Worm (Caenorhabditis elegans) whole organism, L4 larva: ENCODE results near the gene JC8.7.

Experiments used
- F26F4.8 ChIP-seq: fragments of 200-800 bp; sonication (Bioruptor generic); conservative IDR thresholded peaks from 2 replicates; pipeline ENCODE4 v1.3.6; 2022; ENCODE audit warnings: missing genetic modification characterization, missing compliant biosample characterization
- T20F7.1 ChIP-seq: fragments of 200-800 bp; sonication (Bioruptor generic); optimal IDR thresholded peaks from 2 replicates; lab custom pipeline; 2018; ENCODE audit warnings: mild to moderate bottlenecking, missing genetic modification characterization, missing compliant biosample characterization
- T26A8.4 ChIP-seq: fragments of 200-800 bp; sonication (Bioruptor generic); IDR thresholded peaks from 2 replicates; pipeline ENCODE4 v1.3.6; 2022; ENCODE audit warnings: missing genetic modification characterization, missing compliant biosample characterization
- Y75B8A.6 ChIP-seq: fragments of 200-800 bp; sonication (Bioruptor generic); IDR thresholded peaks from 2 replicates; pipeline ENCODE4 v1.3.6; 2022; ENCODE audit warnings: missing genetic modification reagents, missing genetic modification characterization, missing compliant biosample characterization
- aly-2 ChIP-seq: sonication (generic microtip); optimal IDR thresholded peaks from 2 replicates; lab custom pipeline; 2018; ENCODE audit warnings: missing biosample characterization, missing genetic modification characterization
- ama-1 ChIP-seq: fragments of 150-350 bp; optimal IDR thresholded peaks from 2 replicates; lab custom pipeline; 2014; ENCODE audit warnings: inconsistent platforms, mixed read lengths
- arid-1 ChIP-seq: fragments of 200-800 bp; sonication (Bioruptor generic); conservative IDR thresholded peaks from 2 replicates; pipeline ENCODE4 v1.3.6; 2022; ENCODE audit warnings: missing genetic modification reagents, missing genetic modification characterization, missing compliant biosample characterization
- attf-4 ChIP-seq: sonication (generic microtip); optimal IDR thresholded peaks from 3 replicates; lab custom pipeline; 2017; ENCODE audit warnings: missing biosample characterization, missing genetic modification characterization
- ceh-20 ChIP-seq: fragments of 200-800 bp; sonication (Bioruptor generic); IDR thresholded peaks from 2 replicates; pipeline ENCODE4 v1.3.6; 2022; ENCODE audit warnings: missing genetic modification reagents, missing genetic modification characterization, missing compliant biosample characterization
- ceh-32 ChIP-seq: sonication (generic microtip); optimal IDR thresholded peaks from 2 replicates; lab custom pipeline; 2016; ENCODE audit warnings: mild to moderate bottlenecking, missing genetic modification characterization, missing compliant biosample characterization; ENCODE audit not compliant: poor library complexity
- ceh-44 ChIP-seq: fragments of 200-800 bp; sonication (Bioruptor generic); IDR thresholded peaks from 2 replicates; pipeline ENCODE4 v1.3.6; 2022; ENCODE audit warnings: missing genetic modification reagents, missing genetic modification characterization, missing compliant biosample characterization
- ceh-82 ChIP-seq: sonication (generic microtip); optimal IDR thresholded peaks from 2 replicates; lab custom pipeline; 2017; ENCODE audit warnings: missing biosample characterization, missing genetic modification characterization
- ces-1 ChIP-seq: fragments of 150-350 bp; sonication (generic microtip); optimal IDR thresholded peaks from 4 replicates; lab custom pipeline; 2014; ENCODE audit warnings: missing biosample characterization, missing genetic modification reagents, missing genetic modification characterization
- ctbp-1 ChIP-seq: fragments of 200-800 bp; sonication (Bioruptor generic); IDR thresholded peaks from 2 replicates; pipeline ENCODE4 v1.3.6; 2022; ENCODE audit warnings: missing genetic modification reagents, missing genetic modification characterization, missing compliant biosample characterization
- daf-19 ChIP-seq: fragments of 200-800 bp; sonication (Bioruptor generic); conservative IDR thresholded peaks from 2 replicates; pipeline ENCODE4 v1.3.6; 2022; ENCODE audit warnings: missing genetic modification characterization, missing compliant biosample characterization
- daf-8 ChIP-seq: fragments of 200-800 bp; sonication (Bioruptor generic); IDR thresholded peaks from 2 replicates; pipeline ENCODE4 v1.3.6; 2022; ENCODE audit warnings: missing genetic modification characterization, missing compliant biosample characterization
- dmd-9 ChIP-seq: fragments of 200-800 bp; sonication (Bioruptor generic); IDR thresholded peaks from 2 replicates; pipeline ENCODE4 v1.3.6; 2022; ENCODE audit warnings: missing genetic modification reagents, missing genetic modification characterization, missing compliant biosample characterization
- egl-43 ChIP-seq: fragments of 200-800 bp; sonication (Bioruptor generic); IDR thresholded peaks from 2 replicates; pipeline ENCODE4 v1.3.6; 2022; ENCODE audit warnings: missing genetic modification reagents, missing genetic modification characterization, missing compliant biosample characterization
- fkh-10 ChIP-seq: fragments of 150-350 bp; optimal IDR thresholded peaks from 2 replicates; lab custom pipeline; 2014; ENCODE audit warnings: missing biosample characterization, missing genetic modification reagents, missing genetic modification characterization
- gei-8 ChIP-seq: fragments of 200-800 bp; sonication (Bioruptor generic); optimal IDR thresholded peaks from 2 replicates; lab custom pipeline; 2018; ENCODE audit warnings: mild to moderate bottlenecking, missing genetic modification characterization, missing compliant biosample characterization
- hif-1 ChIP-seq, 2 experiments: sonication (generic microtip); optimal IDR thresholded peaks; 2 replicates each; lab custom pipeline; 2016 to 2017; ENCODE audit warnings: missing compliant biosample characterization in 2 of 2, missing genetic modification characterization in 2 of 2, missing genetic modification reagents in 2 of 2, missing genotype in 2 of 2, mild to moderate bottlenecking in 1 of 2
- hlh-11 ChIP-seq: fragments of 200-800 bp; sonication (Bioruptor generic); optimal IDR thresholded peaks from 2 replicates; lab custom pipeline; 2018; ENCODE audit warnings: mild to moderate bottlenecking, missing genetic modification characterization, missing compliant biosample characterization
- hlh-30 ChIP-seq: sonication (generic microtip); optimal IDR thresholded peaks from 2 replicates; lab custom pipeline; 2017; ENCODE audit warnings: antibody characterized with exemption, mild to moderate bottlenecking, missing genetic modification characterization, missing compliant biosample characterization; ENCODE audit not compliant: insufficient read depth
- hmg-1.1 ChIP-seq: fragments of 200-800 bp; sonication (Bioruptor generic); IDR thresholded peaks from 2 replicates; pipeline ENCODE4 v1.3.6; 2022; ENCODE audit warnings: missing genetic modification reagents, missing genetic modification characterization, missing compliant biosample characterization
- jun-1 ChIP-seq: fragments of 150-350 bp; optimal IDR thresholded peaks from 2 replicates; lab custom pipeline; 2014; ENCODE audit warnings: missing biosample characterization, missing genetic modification reagents, missing genetic modification characterization
- lin-13 ChIP-seq: fragments of 150-350 bp; optimal IDR thresholded peaks from 2 replicates; lab custom pipeline; 2014; ENCODE audit warnings: missing biosample characterization, missing genetic modification reagents, missing genetic modification characterization
- lsy-2 ChIP-seq, 2 experiments: fragments of 150-350 bp in 1 of 2; sonication (generic microtip) in 1 of 2; optimal IDR thresholded peaks; 2 replicates each; lab custom pipeline; 2014 to 2017; ENCODE audit warnings: missing biosample characterization in 2 of 2, missing genetic modification characterization in 2 of 2
- mdl-1 ChIP-seq, 2 experiments: fragments of 150-350 bp in 1 of 2; sonication (generic microtip) in 1 of 2; optimal IDR thresholded peaks; 2 replicates each; lab custom pipeline; 2014 to 2017; ENCODE audit warnings: missing biosample characterization in 2 of 2, missing genetic modification characterization in 2 of 2
- mep-1 ChIP-seq: fragments of 150-350 bp; sonication (generic microtip); optimal IDR thresholded peaks from 3 replicates; lab custom pipeline; 2014; ENCODE audit warnings: missing biosample characterization, missing genetic modification characterization
- mes-2 ChIP-seq: sonication (generic microtip); optimal IDR thresholded peaks from 2 replicates; lab custom pipeline; 2016; ENCODE audit warnings: missing genotype, mild to moderate bottlenecking, missing genetic modification characterization, missing compliant biosample characterization; ENCODE audit not compliant: poor library complexity, severe bottlenecking
- mxl-2 ChIP-seq: fragments of 200-800 bp; sonication (Bioruptor generic); conservative IDR thresholded peaks from 2 replicates; pipeline ENCODE4 v1.3.6; 2022; ENCODE audit warnings: missing genetic modification reagents, missing genetic modification characterization, missing compliant biosample characterization
- mxl-3 ChIP-seq: fragments of 200-800 bp; sonication (Bioruptor generic); optimal IDR thresholded peaks from 2 replicates; lab custom pipeline; 2018; ENCODE audit warnings: mild to moderate bottlenecking, missing genetic modification characterization, missing compliant biosample characterization
- nhr-111 ChIP-seq: fragments of 200-800 bp; sonication (Bioruptor generic); optimal IDR thresholded peaks from 2 replicates; lab custom pipeline; 2018; ENCODE audit warnings: mild to moderate bottlenecking, missing genetic modification characterization, missing compliant biosample characterization
- nhr-41 ChIP-seq: fragments of 200-800 bp; sonication (Bioruptor generic); IDR thresholded peaks from 2 replicates; pipeline ENCODE4 v1.3.6; 2022; ENCODE audit warnings: missing genetic modification reagents, missing genetic modification characterization, missing compliant biosample characterization
- nhr-42 ChIP-seq: fragments of 200-800 bp; sonication (Bioruptor generic); IDR thresholded peaks from 2 replicates; pipeline ENCODE4 v1.3.6; 2022; ENCODE audit warnings: missing genetic modification characterization, missing compliant biosample characterization
- nhr-48 ChIP-seq: sonication (generic microtip); optimal IDR thresholded peaks from 2 replicates; lab custom pipeline; 2016; ENCODE audit warnings: mild to moderate bottlenecking, missing genetic modification characterization, missing compliant biosample characterization
- nhr-6 ChIP-seq: fragments of 150-350 bp; optimal IDR thresholded peaks from 2 replicates; lab custom pipeline; 2014; ENCODE audit warnings: missing biosample characterization, missing genetic modification characterization
- php-3 ChIP-seq: fragments of 200-800 bp; sonication (Bioruptor generic); IDR thresholded peaks from 2 replicates; pipeline ENCODE4 v1.3.6; 2022; ENCODE audit warnings: missing genetic modification reagents, missing genetic modification characterization, missing compliant biosample characterization
- saeg-2 ChIP-seq: fragments of 200-800 bp; sonication (Bioruptor generic); IDR thresholded peaks from 2 replicates; pipeline ENCODE4 v1.3.6; 2022; ENCODE audit warnings: missing genetic modification reagents, missing genetic modification characterization, missing compliant biosample characterization
- sdz-12 ChIP-seq: fragments of 200-800 bp; sonication (Bioruptor generic); optimal IDR thresholded peaks from 2 replicates; lab custom pipeline; 2018; ENCODE audit warnings: mild to moderate bottlenecking, missing genetic modification characterization, missing compliant biosample characterization
- set-16 ChIP-seq: fragments of 200-800 bp; sonication (Bioruptor generic); IDR thresholded peaks from 2 replicates; pipeline ENCODE4 v1.3.6; 2022; ENCODE audit warnings: missing genetic modification reagents, missing genetic modification characterization, missing compliant biosample characterization
- snpc-1.2 ChIP-seq: fragments of 200-800 bp; sonication (Bioruptor generic); IDR thresholded peaks from 2 replicates; pipeline ENCODE4 v1.3.6; 2022; ENCODE audit warnings: missing genetic modification reagents, missing genetic modification characterization, missing compliant biosample characterization
- spr-1 ChIP-seq: sonication (generic microtip); optimal IDR thresholded peaks from 2 replicates; lab custom pipeline; 2016; ENCODE audit warnings: mild to moderate bottlenecking, missing genetic modification characterization, missing compliant biosample characterization

The JC8.7 gene

DNA sequence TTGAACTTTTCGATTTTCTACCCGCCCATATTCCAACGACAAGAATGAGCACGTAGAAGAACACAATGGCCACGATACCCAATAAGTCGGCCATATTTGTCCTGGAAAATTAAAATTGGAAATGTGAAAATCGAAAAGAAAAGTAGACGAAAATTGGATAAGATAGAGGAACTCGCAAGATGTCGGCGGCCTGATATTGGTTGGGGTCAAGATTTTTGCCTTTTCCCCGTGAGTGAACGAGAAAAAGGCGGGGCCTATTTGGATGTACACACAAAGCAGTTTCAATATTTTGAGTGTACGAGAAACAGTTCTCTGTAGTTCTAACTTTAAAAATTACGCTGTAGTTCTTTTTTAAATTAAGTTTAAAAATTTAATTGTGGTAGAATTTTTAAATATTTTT is 32.6 kb upstream of the JC8.7 start, which contains the start of gene cho-1:
cho-1 (minus strand) TSS at position 101 of the 400 bp plus-strand sequence.
- no peak for TF ChIP-seq ama-1 (lab: Kevin White, UChicago)
- no peak for TF ChIP-seq nhr-41 (GFP tag; lab: Robert Waterston, UW)
- no peak for TF ChIP-seq spr-1
- TF ChIP-seq hlh-11 (tag; lab: Kevin White, UChicago) = no peak
- no peak for TF ChIP-seq ceh-44
- no peak for TF ChIP-seq mep-1 (tag; lab: Kevin White, UChicago)
- TF ChIP-seq attf-4 (tag; lab: Kevin White, UChicago) = no peak
- TF ChIP-seq sdz-12 (GFP tag; lab: Kevin White, UChicago) = no peak
- TF ChIP-seq F26F4.8 (GFP tag; lab: Robert Waterston, UW) = no peak
- TF ChIP-seq ceh-32 (tag; lab: Kevin White, UChicago) = no peak
- TF ChIP-seq hif-1 (tag; optimal IDR thresholded peaks at IDR 0.05; lab: Kevin White, UChicago) = no peak
- no peak for TF ChIP-seq daf-19 (GFP tag; lab: Robert Waterston, UW)

DNA sequence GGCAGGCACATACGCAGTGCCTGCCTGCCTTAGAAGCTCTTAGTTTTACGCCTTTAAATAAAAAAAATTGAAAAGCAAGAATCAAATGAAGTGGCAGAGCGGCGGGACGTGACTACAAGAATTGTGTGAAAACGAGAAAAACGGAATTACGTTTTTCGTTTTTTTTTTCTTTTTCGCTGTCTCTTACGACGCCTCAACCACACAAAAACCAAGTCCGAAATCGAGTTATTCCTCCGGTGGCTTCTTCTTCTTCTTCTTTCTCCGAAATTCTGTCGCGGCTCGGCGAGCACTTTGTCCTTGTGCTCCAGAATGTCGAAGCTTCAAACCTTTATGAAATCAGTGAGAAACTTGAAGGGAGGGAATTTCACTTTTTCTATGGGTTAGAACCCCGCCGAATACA is 26.5 kb upstream of the JC8.7 start:
- TF ChIP-seq ceh-32 (tag; lab: Kevin White, UChicago) (no peak), fkh-10 (peak; percentile 65), ces-1 (GFP tag; lab: Kevin White, UChicago) (peak; percentile 34), hif-1 (tag; optimal IDR thresholded peaks at IDR 0.05; lab: Kevin White, UChicago) (no peak)

DNA sequence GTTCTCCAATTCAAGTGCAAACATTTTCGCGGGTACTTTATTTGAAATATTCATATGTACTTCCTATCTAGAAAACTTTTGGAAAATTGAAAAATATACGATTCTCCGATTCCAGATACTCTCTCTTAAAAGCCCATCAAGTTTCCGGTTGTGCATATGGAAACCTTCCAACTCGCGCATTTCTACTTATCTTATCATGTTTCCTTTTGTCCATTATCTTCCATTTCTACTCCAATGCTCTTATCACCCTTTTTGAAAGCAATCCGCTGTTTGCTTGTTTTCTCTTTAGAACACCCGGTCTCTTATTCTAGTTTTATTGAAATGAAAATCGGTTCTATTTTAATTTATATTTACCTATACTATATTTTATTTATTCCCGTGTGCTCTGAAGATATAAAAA is 25.4 kb upstream of the JC8.7 start, which contains the start of gene C48D1.5:
C48D1.5 (plus strand) TSS at position 301 of the 400 bp plus-strand sequence.
- TF ChIP-seq dmd-9 (GFP tag; lab: Robert Waterston, UW) (no peak), lin-13 (GFP tag; lab: Kevin White, UChicago) (no peak), nhr-42 (no peak), daf-8 (GFP tag; lab: Robert Waterston, UW) (no peak), T26A8.4 (GFP tag; lab: Robert Waterston, UW) (no peak), ceh-20 (GFP tag; lab: Robert Waterston, UW) (no peak), ces-1 (GFP tag; lab: Kevin White, UChicago) (no peak), mxl-3 (GFP tag; lab: Kevin White, UChicago) (no peak), ceh-82 (tag; lab: Kevin White, UChicago) (no peak), jun-1 (tag; lab: Kevin White, UChicago) (no peak), mxl-2 (GFP tag; lab: Robert Waterston, UW) (no peak), set-16 (GFP tag; lab: Robert Waterston, UW) (no peak), ceh-44 (no peak), saeg-2 (GFP tag; lab: Robert Waterston, UW) (no peak), T20F7.1 (GFP tag; lab: Kevin White, UChicago) (no peak), hlh-30 (tag; lab: Kevin White, UChicago) (no peak), hmg-1.1 (GFP tag; lab: Robert Waterston, UW) (no peak), egl-43 (GFP tag; lab: Robert Waterston, UW) (no peak), Y75B8A.6 (GFP tag; lab: Robert Waterston, UW) (no peak), hlh-11 (tag; lab: Kevin White, UChicago) (no peak)

DNA sequence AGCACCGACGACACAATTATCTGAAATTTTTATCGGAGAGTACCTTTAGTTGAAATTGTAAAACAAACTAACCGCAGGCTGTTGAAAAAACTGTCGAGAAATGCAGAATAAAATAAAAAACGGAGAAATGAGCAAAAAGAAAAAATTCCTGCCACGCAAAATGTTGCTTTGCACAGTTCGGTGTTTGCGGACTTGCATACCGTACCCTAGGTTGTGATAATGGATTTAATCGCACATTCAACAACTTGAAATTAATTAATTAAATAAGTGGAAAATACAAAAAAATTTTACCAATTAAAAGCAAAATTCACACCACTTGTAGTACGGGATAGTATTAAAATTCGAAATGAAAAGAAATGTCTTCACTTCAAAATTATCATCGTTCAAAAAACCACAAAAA is 15.7 kb upstream of the JC8.7 start:
- peak; percentile 49 for TF ChIP-seq mep-1 (tag; lab: Kevin White, UChicago)
- no peak for TF ChIP-seq ceh-32 (tag; lab: Kevin White, UChicago)
- TF ChIP-seq ctbp-1 (GFP tag; lab: Robert Waterston, UW) = no peak
- TF ChIP-seq spr-1 = no peak
- no peak for TF ChIP-seq gei-8 (GFP tag; lab: Kevin White, UChicago)
- no peak for TF ChIP-seq mxl-2 (GFP tag; lab: Robert Waterston, UW)
- TF ChIP-seq fkh-10 = no peak
- TF ChIP-seq php-3 (GFP tag; lab: Robert Waterston, UW) = no peak
- TF ChIP-seq mdl-1 (tag; optimal IDR thresholded peaks at IDR 0.05; lab: Kevin White, UChicago) = no peak
- no peak for TF ChIP-seq aly-2 (tag; lab: Kevin White, UChicago)
- TF ChIP-seq nhr-111 = no peak
- TF ChIP-seq lsy-2 (tag; optimal IDR thresholded peaks at IDR 0.05; lab: Kevin White, UChicago) = peak; percentile 82 to 98
- peak; percentile 72 for TF ChIP-seq nhr-6 (tag; lab: Kevin White, UChicago)
- TF ChIP-seq nhr-48 (tag; lab: Kevin White, UChicago) = no peak
- no peak for TF ChIP-seq ama-1 (lab: Kevin White, UChicago)
- no peak for TF ChIP-seq nhr-42
- TF ChIP-seq T20F7.1 (GFP tag; lab: Kevin White, UChicago) = peak; percentile 42
- no peak for TF ChIP-seq ceh-20 (GFP tag; lab: Robert Waterston, UW)
- peak; percentile 39 for TF ChIP-seq hlh-30 (tag; lab: Kevin White, UChicago)
- no peak for TF ChIP-seq mes-2
- TF ChIP-seq egl-43 (GFP tag; lab: Robert Waterston, UW) = no peak
- no peak for TF ChIP-seq snpc-1.2 (GFP tag; lab: Robert Waterston, UW)
- TF ChIP-seq arid-1 (GFP tag; lab: Robert Waterston, UW) = no peak
